Fruit fly (Drosophila melanogaster): ENCODE results near the gene CG6793.

CG6793 gene

dm6 chr3L:12036658-12037057 lies 5.5 kb upstream of the CG6793 start:
- no peak for TF ChIP-seq noc (tag; optimal IDR thresholded peaks at IDR 0.05)

- TF ChIP-seq noc (tag; optimal IDR thresholded peaks at IDR 0.05) = no peak
These were observed 4.6 kb upstream of the CG6793 start for dm6 chr3L:12037449-12038163.

dm6 chr3L:12039084-12039483 lies 3.1 kb upstream of the CG6793 start:
- TF ChIP-seq noc (tag; optimal IDR thresholded peaks at IDR 0.05) = no peak

dm6 chr3L:12040313-12040924 lies 1.8 kb upstream of the CG6793 start:
- peak; percentile 46 for TF ChIP-seq noc (tag; optimal IDR thresholded peaks at IDR 0.05)

- no peak for TF ChIP-seq noc (tag; optimal IDR thresholded peaks at IDR 0.05)
These were observed 2.1 kb downstream of the CG6793 start, which contains the start of gene CG43638 for dm6 chr3L:12044279-12044678. CG43638 (plus strand) TSS chr3L:12044579.

dm6 chr3L:12045443-12045842 lies 3.3 kb downstream of the CG6793 start:
- no peak for TF ChIP-seq noc (tag; optimal IDR thresholded peaks at IDR 0.05)

- TF ChIP-seq noc (tag; optimal IDR thresholded peaks at IDR 0.05) = no peak
These were observed 7.6 kb downstream of the CG6793 start for dm6 chr3L:12049597-12050311.

DNA sequence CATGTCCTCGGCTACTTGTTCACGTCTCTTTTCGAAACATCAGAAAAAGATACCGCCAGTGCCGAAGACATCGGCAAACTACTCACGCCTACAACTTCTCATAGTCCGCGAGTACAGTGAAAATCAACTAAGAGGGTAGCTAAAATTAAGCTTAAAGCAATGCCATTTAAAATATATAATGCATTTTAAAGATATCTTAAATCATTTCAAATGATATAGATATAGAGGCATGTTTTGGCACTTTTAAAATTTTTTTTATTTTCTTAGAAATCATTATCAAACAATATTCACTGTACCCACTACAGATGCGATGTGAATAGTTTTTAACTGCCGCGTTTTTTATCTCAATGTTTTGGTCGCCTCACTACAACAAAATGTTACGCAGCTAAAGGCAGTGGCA lies 8.4 kb downstream of the CG6793 start:
- peak; percentile 41 for TF ChIP-seq noc (tag; optimal IDR thresholded peaks at IDR 0.05)

dm6 chr3L:12053695-12054094 lies 11.5 kb downstream of the CG6793 start:
- TF ChIP-seq noc (tag; optimal IDR thresholded peaks at IDR 0.05) = no peak

DNA sequence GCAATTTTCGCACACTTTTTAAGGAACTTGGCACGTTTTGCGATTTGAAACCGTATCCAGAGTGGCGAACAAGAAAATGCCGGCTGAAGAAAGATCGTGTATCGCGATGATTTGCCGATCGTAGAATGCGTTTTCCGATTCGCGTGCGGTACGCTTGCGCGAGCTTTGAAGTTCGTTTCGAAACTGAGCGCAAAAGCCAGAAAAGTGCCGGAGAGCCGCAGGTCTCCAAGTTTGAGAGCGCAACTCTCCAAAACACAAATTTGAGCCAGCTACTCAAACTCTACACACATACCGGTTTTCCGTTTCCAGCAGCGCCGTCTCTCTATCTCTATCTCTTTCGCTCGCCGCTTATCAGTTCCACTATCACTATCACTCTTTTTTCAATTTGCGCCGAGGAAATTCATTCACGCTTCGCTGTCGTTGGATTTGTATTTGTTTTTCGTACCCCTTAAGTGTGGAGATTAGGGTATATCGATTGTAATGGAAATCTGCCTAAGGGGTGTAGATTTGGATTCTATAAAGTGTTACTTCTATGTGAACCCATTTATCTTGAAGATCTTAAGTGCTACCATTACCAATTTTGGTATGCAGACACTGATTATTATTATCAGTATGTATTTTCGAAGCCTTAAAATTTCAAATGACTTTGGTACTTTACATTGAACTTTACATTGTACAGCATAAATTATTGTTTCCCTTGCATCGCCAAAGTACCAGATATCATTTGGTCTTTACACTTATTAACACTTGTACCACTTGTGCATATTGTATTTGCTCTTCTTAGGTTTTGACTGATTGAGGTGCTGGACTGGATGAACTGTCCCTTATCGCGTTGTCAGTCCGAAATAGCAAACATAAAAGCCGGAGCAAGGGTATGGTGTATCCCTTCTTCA lies 14.3 kb downstream of the CG6793 start:
- peak; percentile 57 for TF ChIP-seq noc (tag; optimal IDR thresholded peaks at IDR 0.05)

- TF ChIP-seq noc (tag; optimal IDR thresholded peaks at IDR 0.05) = no peak
These were observed 15.4 kb downstream of the CG6793 start for dm6 chr3L:12057585-12057984.

- no peak for TF ChIP-seq noc (tag; optimal IDR thresholded peaks at IDR 0.05)
These were observed 16.2 kb downstream of the CG6793 start for dm6 chr3L:12058293-12058842.

dm6 chr3L:12060101-12060500 lies 17.9 kb downstream of the CG6793 start:
- no peak for TF ChIP-seq noc (tag; optimal IDR thresholded peaks at IDR 0.05)

dm6 chr3L:12062219-12062618 lies 20.0 kb downstream of the CG6793 start:
- TF ChIP-seq noc (tag; optimal IDR thresholded peaks at IDR 0.05) = no peak

DNA sequence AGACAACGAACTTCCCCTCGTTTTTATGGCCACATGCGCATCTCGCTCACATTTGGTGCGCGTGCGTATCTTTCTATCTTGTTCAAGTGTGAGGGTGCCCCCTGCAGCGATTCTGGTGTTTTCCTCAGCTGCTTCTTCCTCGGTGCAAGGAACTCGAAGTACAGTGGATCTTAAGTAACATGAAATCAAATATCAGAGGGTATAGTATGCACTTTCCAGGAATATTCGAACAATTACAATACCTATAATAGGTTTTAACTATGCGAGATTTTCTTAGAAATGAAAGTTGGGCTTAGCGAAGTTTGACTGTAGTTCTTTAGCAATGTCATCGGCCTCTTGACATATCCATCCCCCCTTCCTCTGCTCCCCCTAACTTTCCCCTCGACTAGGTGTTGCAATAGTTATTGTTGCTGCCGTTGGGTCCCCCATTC lies 20.6 kb downstream of the CG6793 start:
- TF ChIP-seq noc (tag; optimal IDR thresholded peaks at IDR 0.05) = no peak

Measured in whole organism, larva.